Fruit fly (Drosophila melanogaster) whole organism, embryonic: Measurements from ENCODE around the gene CG5381.
A peak's percentile ranks its signal among the peaks of the same experiment; 100 is the strongest.

Experiments used
- Asciz ChIP-seq: fragments of 200-800 bp; sonication (Bioruptor generic); optimal IDR thresholded peaks from 2 replicates; lab custom pipeline; 2017; ENCODE audit warnings: missing biosample characterization, mild to moderate bottlenecking, missing genetic modification characterization, missing genetic modification reagents
- Atf3 ChIP-seq: fragments of 200-800 bp; sonication (Bioruptor generic); optimal IDR thresholded peaks from 3 replicates; lab custom pipeline; 2016; ENCODE audit warnings: missing biosample characterization, missing genetic modification characterization
- CG11085 ChIP-seq: fragments of 200-800 bp; sonication (Bioruptor generic); IDR thresholded peaks from 2 replicates; pipeline ENCODE4 v1.3.6; 2022; ENCODE audit warnings: missing biosample characterization, missing genetic modification characterization
- CG11093 ChIP-seq: fragments of 200-800 bp; sonication (Bioruptor generic); IDR thresholded peaks from 3 replicates; pipeline ENCODE4 v1.3.6; 2022; ENCODE audit warnings: missing biosample characterization, missing genetic modification characterization
- CG11695 ChIP-seq: fragments of 200-800 bp; sonication (Bioruptor generic); IDR thresholded peaks from 3 replicates; pipeline ENCODE4 v1.3.6; 2022; ENCODE audit warnings: missing biosample characterization, missing genetic modification characterization
- CG12219 ChIP-seq: fragments of 200-800 bp; sonication (Bioruptor generic); optimal IDR thresholded peaks from 3 replicates; lab custom pipeline; 2018; ENCODE audit warnings: missing biosample characterization, mild to moderate bottlenecking, missing genetic modification characterization
- CG13296 ChIP-seq: fragments of 200-800 bp; sonication (Bioruptor generic); optimal IDR thresholded peaks from 3 replicates; lab custom pipeline; 2018; ENCODE audit warnings: missing biosample characterization, mild to moderate bottlenecking, missing genetic modification characterization
- CG13775 ChIP-seq: fragments of 200-800 bp; sonication (Bioruptor generic); optimal IDR thresholded peaks from 3 replicates; lab custom pipeline; 2017; ENCODE audit warnings: missing biosample characterization, mild to moderate bottlenecking, missing genetic modification characterization
- CG14667 ChIP-seq: fragments of 200-800 bp; sonication (Bioruptor generic); IDR thresholded peaks from 2 replicates; pipeline ENCODE4 v1.3.6; 2022; ENCODE audit warnings: missing biosample characterization, missing genetic modification characterization
- CG14710 ChIP-seq: fragments of 200-800 bp; sonication (Bioruptor generic); optimal IDR thresholded peaks from 3 replicates; lab custom pipeline; 2019; ENCODE audit warnings: missing biosample characterization, mild to moderate bottlenecking, missing genetic modification characterization, moderate library complexity
- CG15479 ChIP-seq: fragments of 200-800 bp; sonication (Bioruptor generic); optimal IDR thresholded peaks from 3 replicates; lab custom pipeline; 2019; ENCODE audit warnings: missing biosample characterization, mild to moderate bottlenecking, missing genetic modification characterization, moderate library complexity
- CG16779 ChIP-seq: fragments of 200-800 bp; sonication (Bioruptor generic); IDR thresholded peaks from 2 replicates; pipeline ENCODE4 v1.3.6; 2022; ENCODE audit warnings: missing biosample characterization, missing genetic modification characterization
- CG16815 ChIP-seq: fragments of 200-800 bp; sonication (Bioruptor generic); optimal IDR thresholded peaks from 3 replicates; lab custom pipeline; 2017; ENCODE audit warnings: missing biosample characterization, mild to moderate bottlenecking, missing genetic modification characterization
- CG17361 ChIP-seq: fragments of 200-800 bp; sonication (Bioruptor generic); IDR thresholded peaks from 3 replicates; pipeline ENCODE4 v1.3.6; 2022; ENCODE audit warnings: missing biosample characterization, missing genetic modification characterization
- CG17829 ChIP-seq: fragments of 200-800 bp; optimal IDR thresholded peaks from 2 replicates; lab custom pipeline; 2019; ENCODE audit warnings: missing biosample characterization, mild to moderate bottlenecking, missing genetic modification characterization, moderate library complexity
- CG1792 ChIP-seq: fragments of 200-800 bp; sonication (Bioruptor generic); optimal IDR thresholded peaks from 2 replicates; lab custom pipeline; 2016; ENCODE audit warnings: missing biosample characterization, missing genetic modification characterization
- CG2129 ChIP-seq: fragments of 200-800 bp; sonication (Bioruptor generic); IDR thresholded peaks from 2 replicates; pipeline ENCODE4 v1.3.6; 2022; ENCODE audit warnings: missing biosample characterization, missing genetic modification characterization; ENCODE audit not compliant: partially characterized antibody
- CG2712 ChIP-seq: fragments of 200-800 bp; optimal IDR thresholded peaks from 3 replicates; lab custom pipeline; 2019; ENCODE audit warnings: missing biosample characterization, mild to moderate bottlenecking, missing genetic modification characterization, moderate library complexity
- CG31224 ChIP-seq: fragments of 200-800 bp; sonication (Bioruptor generic); IDR thresholded peaks from 2 replicates; pipeline ENCODE4 v1.3.6; 2022; ENCODE audit warnings: missing biosample characterization, missing genetic modification characterization
- CG31365 ChIP-seq: fragments of 200-800 bp; sonication (Bioruptor generic); optimal IDR thresholded peaks from 2 replicates; lab custom pipeline; 2018; ENCODE audit warnings: missing biosample characterization, mild to moderate bottlenecking, missing genetic modification characterization
- CG3163 ChIP-seq: fragments of 200-800 bp; sonication (Bioruptor generic); optimal IDR thresholded peaks from 3 replicates; lab custom pipeline; 2016; ENCODE audit warnings: missing biosample characterization, missing genetic modification characterization
- CG32772 ChIP-seq: fragments of 200-800 bp; sonication (Bioruptor generic); IDR thresholded peaks from 2 replicates; pipeline ENCODE4 v1.3.6; 2022; ENCODE audit warnings: missing biosample characterization, missing genetic modification characterization
- CG34422 ChIP-seq: fragments of 200-800 bp; sonication (Bioruptor generic); IDR thresholded peaks from 3 replicates; pipeline ENCODE4 v1.3.6; 2022; ENCODE audit warnings: missing biosample characterization, missing genetic modification characterization
- CG4360 ChIP-seq: fragments of 200-800 bp; sonication (Bioruptor generic); IDR thresholded peaks from 2 replicates; pipeline ENCODE4 v1.3.6; 2022; ENCODE audit warnings: missing biosample characterization, missing genetic modification characterization
- CG5953 ChIP-seq: fragments of 200-800 bp; sonication (Bioruptor generic); IDR thresholded peaks from 2 replicates; pipeline ENCODE4 v1.3.6; 2022; ENCODE audit warnings: missing biosample characterization, missing genetic modification characterization
- CG6654 ChIP-seq: fragments of 200-800 bp; sonication (Bioruptor generic); optimal IDR thresholded peaks from 2 replicates; lab custom pipeline; 2017; ENCODE audit warnings: missing biosample characterization, mild to moderate bottlenecking, missing genetic modification characterization
- CG7556 ChIP-seq: fragments of 200-800 bp; sonication (Bioruptor generic); optimal IDR thresholded peaks from 2 replicates; lab custom pipeline; 2017; ENCODE audit warnings: missing biosample characterization, mild to moderate bottlenecking, missing genetic modification characterization
- CG8388 ChIP-seq: fragments of 200-800 bp; sonication (Bioruptor generic); optimal IDR thresholded peaks from 2 replicates; lab custom pipeline; 2019; ENCODE audit warnings: missing biosample characterization, mild to moderate bottlenecking, missing genetic modification characterization, moderate library complexity
- CG8765 ChIP-seq: fragments of 200-800 bp; sonication (Bioruptor generic); IDR thresholded peaks from 2 replicates; pipeline ENCODE4 v1.3.6; 2022; ENCODE audit warnings: missing biosample characterization, missing genetic modification characterization
- CG8944 ChIP-seq: fragments of 200-800 bp; sonication (Bioruptor generic); optimal IDR thresholded peaks from 3 replicates; lab custom pipeline; 2016; ENCODE audit warnings: missing biosample characterization, missing genetic modification characterization
- CG9727 ChIP-seq: fragments of 200-800 bp; sonication (Bioruptor generic); optimal IDR thresholded peaks from 3 replicates; lab custom pipeline; 2017; ENCODE audit warnings: missing biosample characterization, mild to moderate bottlenecking, missing genetic modification characterization
- Fer1 ChIP-seq: fragments of 200-800 bp; sonication (Bioruptor generic); optimal IDR thresholded peaks from 2 replicates; lab custom pipeline; 2017; ENCODE audit warnings: missing biosample characterization, mild to moderate bottlenecking, missing genetic modification characterization
- HHEX ChIP-seq: fragments of 200-800 bp; sonication (Bioruptor generic); optimal IDR thresholded peaks from 3 replicates; lab custom pipeline; 2017; ENCODE audit warnings: missing biosample characterization, mild to moderate bottlenecking, missing genetic modification characterization, missing genetic modification reagents
- HLH4C ChIP-seq: fragments of 200-800 bp; sonication (Bioruptor generic); IDR thresholded peaks from 3 replicates; pipeline ENCODE4 v1.3.6; 2022; ENCODE audit warnings: missing biosample characterization, missing genetic modification characterization; ENCODE audit not compliant: partially characterized antibody
- Hr39 ChIP-seq: fragments of >200 bp; optimal IDR thresholded peaks from 2 replicates; lab custom pipeline; 2017
- Mes4 ChIP-seq: fragments of 200-800 bp; sonication (Bioruptor generic); optimal IDR thresholded peaks from 2 replicates; lab custom pipeline; 2016; ENCODE audit warnings: missing biosample characterization, missing genetic modification characterization
- Oaz ChIP-seq: fragments of 200-800 bp; sonication (Bioruptor generic); IDR thresholded peaks from 2 replicates; pipeline ENCODE4 v1.3.6; 2022; ENCODE audit warnings: missing biosample characterization, missing genetic modification characterization
- Ravus ChIP-seq: fragments of 200-800 bp; sonication (Bioruptor generic); IDR thresholded peaks from 2 replicates; pipeline ENCODE4 v1.3.6; 2022; ENCODE audit warnings: missing biosample characterization, missing genetic modification characterization
- Sry-β ChIP-seq: fragments of 200-800 bp; sonication (Bioruptor generic); optimal IDR thresholded peaks from 2 replicates; lab custom pipeline; 2018; ENCODE audit warnings: missing biosample characterization, mild to moderate bottlenecking, missing genetic modification characterization, moderate library complexity
- bsh ChIP-seq, 2 experiments: fragments of 200-800 bp; sonication (Bioruptor generic); optimal IDR thresholded peaks; 2 replicates each; lab custom pipeline; 2017 to 2018; ENCODE audit warnings: mild to moderate bottlenecking in 2 of 2, missing biosample characterization in 2 of 2, missing genetic modification characterization in 2 of 2, moderate library complexity in 1 of 2
- danr ChIP-seq: fragments of 200-800 bp; sonication (Bioruptor generic); IDR thresholded peaks from 2 replicates; pipeline ENCODE4 v1.3.6; 2022; ENCODE audit warnings: missing biosample characterization, missing genetic modification characterization
- fu2 ChIP-seq: fragments of 200-800 bp; sonication (Bioruptor generic); optimal IDR thresholded peaks from 2 replicates; lab custom pipeline; 2016; ENCODE audit warnings: missing biosample characterization, missing genetic modification characterization
- gce ChIP-seq: fragments of 200-800 bp; sonication (Bioruptor generic); IDR thresholded peaks from 3 replicates; pipeline ENCODE4 v1.3.6; 2022; ENCODE audit warnings: missing biosample characterization, missing genetic modification characterization
- gsb ChIP-seq: fragments of 200-800 bp; sonication (Bioruptor generic); IDR thresholded peaks from 2 replicates; pipeline ENCODE4 v1.3.6; 2022; ENCODE audit warnings: missing biosample characterization, missing genetic modification characterization
- gsb-n ChIP-seq: fragments of 200-800 bp; sonication (Bioruptor generic); optimal IDR thresholded peaks from 3 replicates; lab custom pipeline; 2018; ENCODE audit warnings: missing biosample characterization, mild to moderate bottlenecking, missing genetic modification characterization
- lbe ChIP-seq: fragments of 200-800 bp; sonication (Bioruptor generic); optimal IDR thresholded peaks from 2 replicates; lab custom pipeline; 2016; ENCODE audit warnings: missing biosample characterization, mild to moderate bottlenecking, missing genetic modification characterization
- mld ChIP-seq: fragments of 200-800 bp; sonication (Bioruptor generic); IDR thresholded peaks from 3 replicates; pipeline ENCODE4 v1.3.6; 2022; ENCODE audit warnings: missing biosample characterization, missing genetic modification characterization; ENCODE audit not compliant: partially characterized antibody
- sd ChIP-seq: fragments of 200-800 bp; sonication (Bioruptor generic); optimal IDR thresholded peaks from 3 replicates; lab custom pipeline; 2018; ENCODE audit warnings: missing biosample characterization, mild to moderate bottlenecking, missing genetic modification characterization, moderate library complexity
- seq ChIP-seq: fragments of 200-800 bp; sonication (Bioruptor generic); IDR thresholded peaks from 2 replicates; pipeline ENCODE4 v1.3.6; 2022; ENCODE audit warnings: missing biosample characterization, missing genetic modification characterization
- sim ChIP-seq: fragments of 200-800 bp; sonication (Bioruptor generic); IDR thresholded peaks from 2 replicates; pipeline ENCODE4 v1.3.6; 2022; ENCODE audit warnings: missing biosample characterization, missing genetic modification characterization
- sima ChIP-seq: fragments of 200-800 bp; sonication (Bioruptor generic); optimal IDR thresholded peaks from 2 replicates; lab custom pipeline; 2016; ENCODE audit warnings: missing biosample characterization, missing genetic modification characterization
- tin ChIP-seq: fragments of 200-800 bp; sonication (Bioruptor generic); optimal IDR thresholded peaks from 3 replicates; lab custom pipeline; 2016; ENCODE audit warnings: missing biosample characterization, missing genetic modification characterization
- ttk ChIP-seq: fragments of 200-800 bp; sonication (Bioruptor generic); IDR thresholded peaks from 2 replicates; pipeline ENCODE4 v2.1.2; 2022; ENCODE audit warnings: missing biosample characterization, missing genetic modification characterization

The CG5381 gene

DNA sequence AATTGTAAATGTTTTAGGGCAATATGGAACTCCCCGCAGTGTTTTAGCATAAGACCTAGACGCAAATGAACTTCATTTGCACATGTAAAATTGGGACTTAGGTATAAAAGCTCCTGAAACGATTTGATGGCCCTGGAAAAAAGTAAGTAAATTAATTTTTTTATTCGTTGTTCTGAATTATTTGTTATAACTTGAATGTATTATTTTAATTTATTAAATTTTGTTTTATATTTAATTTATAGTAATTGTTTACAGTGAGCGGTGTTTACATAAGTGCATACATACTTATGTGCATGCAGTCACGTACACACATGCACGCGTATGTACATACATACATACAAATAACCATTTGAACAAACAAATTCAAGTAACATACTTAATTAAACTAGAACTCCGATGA, 46.5 kb downstream of the CG5381 start (continued):
- TF ChIP-seq Ravus (GFP tag; lab: Robert Waterston, UW): no peak
- no peak for TF ChIP-seq Hr39 (lab: Kevin White, UChicago)
- TF ChIP-seq sima: no peak
- TF ChIP-seq CG11085 (GFP tag; lab: Robert Waterston, UW): no peak
- no peak for TF ChIP-seq HHEX (GFP tag; lab: Kevin White, UChicago)
- TF ChIP-seq CG13296 (GFP tag; lab: Kevin White, UChicago): no peak
- TF ChIP-seq CG4360 (GFP tag; lab: Robert Waterston, UW): no peak
- TF ChIP-seq bsh (GFP tag; optimal IDR thresholded peaks at IDR 0.05; lab: Kevin White, UChicago): peak in 1 of 2 experiments; percentile 42
- 0 out of 2 replicates have a peak, but pooled peaks have one; percentile 16 for TF ChIP-seq CG5953
- TF ChIP-seq gsb (GFP tag; lab: Robert Waterston, UW): no peak
- TF ChIP-seq lbe: no peak
- no peak for TF ChIP-seq CG12219 (GFP tag; lab: Kevin White, UChicago)
- TF ChIP-seq CG9727 (GFP tag; lab: Kevin White, UChicago): no peak
- no peak for TF ChIP-seq CG34422 (GFP tag; lab: Robert Waterston, UW)
- TF ChIP-seq CG17829 (tag; lab: Kevin White, UChicago): peak; percentile 69
- peak; percentile 61 for TF ChIP-seq CG14710 (tag; lab: Kevin White, UChicago)
- peak; percentile 30; the same call in 1 of the 3 replicates for TF ChIP-seq CG11695 (GFP tag; lab: Robert Waterston, UW)
- TF ChIP-seq CG1792 (GFP tag; lab: Kevin White, UChicago): no peak
- peak; percentile 78 for TF ChIP-seq CG2712 (tag; lab: Kevin White, UChicago)
- no peak for TF ChIP-seq CG7556 (GFP tag; lab: Kevin White, UChicago)
- no peak for TF ChIP-seq fu2 (GFP tag; lab: Kevin White, UChicago)
- no peak for TF ChIP-seq Fer1
- TF ChIP-seq CG31365 (tag; lab: Kevin White, UChicago): no peak
- peak; percentile 45 for TF ChIP-seq CG13775 (GFP tag; lab: Kevin White, UChicago)
- TF ChIP-seq CG15479 (GFP tag; lab: Kevin White, UChicago): no peak
- no peak; the same call in 1 of the 3 replicates for TF ChIP-seq CG17361 (GFP tag; lab: Robert Waterston, UW)
- TF ChIP-seq CG8944 (GFP tag; lab: Kevin White, UChicago): no peak
- TF ChIP-seq CG31224: no peak
- TF ChIP-seq CG16815 (GFP tag; lab: Kevin White, UChicago): no peak
- no peak for TF ChIP-seq Atf3 (GFP tag; lab: Kevin White, UChicago)
- TF ChIP-seq CG14667 (GFP tag; lab: Robert Waterston, UW): no peak
- TF ChIP-seq Mes4 (GFP tag; lab: Kevin White, UChicago): no peak
- no peak for TF ChIP-seq mld (GFP tag; lab: Robert Waterston, UW)
- TF ChIP-seq Sry-β: peak; percentile 4
- TF ChIP-seq CG32772: no peak
- no peak for TF ChIP-seq gsb-n (tag; lab: Kevin White, UChicago)
- TF ChIP-seq tin (GFP tag; lab: Kevin White, UChicago): no peak
- TF ChIP-seq Oaz: no peak
- no peak for TF ChIP-seq CG2129
- no peak for TF ChIP-seq CG3163 (GFP tag; lab: Kevin White, UChicago)
- no peak for TF ChIP-seq CG8765
- TF ChIP-seq sd (tag; lab: Kevin White, UChicago): no peak
- TF ChIP-seq HLH4C (GFP tag; lab: Robert Waterston, UW): no peak
- TF ChIP-seq CG6654 (GFP tag; lab: Kevin White, UChicago): no peak
- peak; percentile 44; the same call in 1 of the 3 replicates for TF ChIP-seq gce (GFP tag; lab: Robert Waterston, UW)
- TF ChIP-seq ttk (GFP tag; lab: Robert Waterston, UW): no peak
- TF ChIP-seq seq (GFP tag; lab: Robert Waterston, UW): no peak
- TF ChIP-seq sim (GFP tag; lab: Robert Waterston, UW): no peak
- TF ChIP-seq Asciz (GFP tag; lab: Kevin White, UChicago): peak; percentile 75
- no peak for TF ChIP-seq CG16779 (GFP tag; lab: Robert Waterston, UW)
- TF ChIP-seq CG11093 (GFP tag; lab: Robert Waterston, UW): no peak
- TF ChIP-seq danr (GFP tag; lab: Robert Waterston, UW): no peak
- TF ChIP-seq CG8388: peak; percentile 46
